Worm (Caenorhabditis elegans) whole organism, early embryonic: ENCODE measurements around the gene C50E3.9.

ENCODE experiments used
- B0310.2 ChIP-seq: sonication (generic microtip); optimal IDR thresholded peaks from 2 replicates; lab custom pipeline; 2016; ENCODE audit warnings: mild to moderate bottlenecking, missing genetic modification characterization, missing compliant biosample characterization
- F13C5.2 ChIP-seq: sonication (generic microtip); optimal IDR thresholded peaks from 2 replicates; lab custom pipeline; 2017; ENCODE audit warnings: mild to moderate bottlenecking, missing genetic modification characterization, inconsistent platforms, missing compliant biosample characterization
- ama-1 ChIP-seq: fragments of 150-350 bp; optimal IDR thresholded peaks from 2 replicates; lab custom pipeline; 2014
- ceh-36 ChIP-seq: sonication (generic microtip); optimal IDR thresholded peaks from 2 replicates; lab custom pipeline; 2016; ENCODE audit warnings: missing genetic modification characterization, inconsistent platforms, missing compliant biosample characterization
- flt-1 ChIP-seq: fragments of 200-800 bp; sonication (Bioruptor generic); IDR thresholded peaks from 2 replicates; pipeline ENCODE4 v1.3.6; 2022; ENCODE audit warnings: missing genetic modification characterization, missing compliant biosample characterization
- hnd-1 ChIP-seq: sonication (generic microtip); optimal IDR thresholded peaks from 2 replicates; lab custom pipeline; 2016; ENCODE audit warnings: missing genetic modification characterization, missing compliant biosample characterization
- sea-1 ChIP-seq: fragments of 200-800 bp; sonication (Bioruptor generic); conservative IDR thresholded peaks from 2 replicates; pipeline ENCODE4 v1.3.6; 2022; ENCODE audit warnings: missing genetic modification characterization, missing compliant biosample characterization

ce11 chrV:7558693-7559092 is 41.4 kb downstream of the C50E3.9 start, which contains the start of gene ets-7:
- TF ChIP-seq sea-1 (no peak), flt-1 (GFP tag; lab: Robert Waterston, UW) (no peak), ceh-36 (tag; lab: Kevin White, UChicago) (no peak), B0310.2 (tag; lab: Kevin White, UChicago) (no peak), ama-1 (no peak), F13C5.2 (no peak), hnd-1 (tag; lab: Kevin White, UChicago) (no peak)
